Worm (Caenorhabditis elegans) whole organism, L4 larva: ENCODE measurements around the gene hrg-5.

Experiments
- D1046.2 ChIP-seq: fragments of 200-800 bp; sonication (Bioruptor generic); IDR thresholded peaks from 2 replicates; pipeline ENCODE4 v1.3.6; 2022; ENCODE audit warnings: missing genetic modification characterization, missing compliant biosample characterization
- T26A8.4 ChIP-seq: fragments of 200-800 bp; sonication (Bioruptor generic); IDR thresholded peaks from 2 replicates; pipeline ENCODE4 v1.3.6; 2022; ENCODE audit warnings: missing genetic modification characterization, missing compliant biosample characterization
- Y48G9A.11 ChIP-seq: fragments of 200-800 bp; sonication (Bioruptor generic); IDR thresholded peaks from 2 replicates; pipeline ENCODE4 v1.3.6; 2022; ENCODE audit warnings: missing genetic modification reagents, missing genetic modification characterization, missing compliant biosample characterization
- ama-1 ChIP-seq: fragments of 150-350 bp; optimal IDR thresholded peaks from 2 replicates; lab custom pipeline; 2014; ENCODE audit warnings: inconsistent platforms, mixed read lengths
- arid-1 ChIP-seq: fragments of 200-800 bp; sonication (Bioruptor generic); conservative IDR thresholded peaks from 2 replicates; pipeline ENCODE4 v1.3.6; 2022; ENCODE audit warnings: missing genetic modification reagents, missing genetic modification characterization, missing compliant biosample characterization
- ceh-20 ChIP-seq: fragments of 200-800 bp; sonication (Bioruptor generic); IDR thresholded peaks from 2 replicates; pipeline ENCODE4 v1.3.6; 2022; ENCODE audit warnings: missing genetic modification reagents, missing genetic modification characterization, missing compliant biosample characterization
- ceh-28 ChIP-seq: fragments of 150-350 bp; optimal IDR thresholded peaks from 2 replicates; lab custom pipeline; 2014; ENCODE audit warnings: missing biosample characterization, missing genetic modification reagents, missing genetic modification characterization
- ceh-32 ChIP-seq: sonication (generic microtip); optimal IDR thresholded peaks from 2 replicates; lab custom pipeline; 2016; ENCODE audit warnings: mild to moderate bottlenecking, missing genetic modification characterization, missing compliant biosample characterization; ENCODE audit not compliant: poor library complexity
- ceh-62 ChIP-seq: sonication (generic microtip); optimal IDR thresholded peaks from 2 replicates; lab custom pipeline; 2017; ENCODE audit warnings: missing biosample characterization, missing genetic modification characterization
- cey-2 ChIP-seq: sonication (generic microtip); optimal IDR thresholded peaks from 3 replicates; lab custom pipeline; 2017; ENCODE audit warnings: missing genetic modification characterization, mild to moderate bottlenecking, missing compliant biosample characterization, antibody characterized with exemption, borderline replicate concordance; ENCODE audit not compliant: insufficient read depth
- ctbp-1 ChIP-seq: fragments of 200-800 bp; sonication (Bioruptor generic); IDR thresholded peaks from 2 replicates; pipeline ENCODE4 v1.3.6; 2022; ENCODE audit warnings: missing genetic modification reagents, missing genetic modification characterization, missing compliant biosample characterization
- daf-16 ChIP-seq, 3 experiments: sonication (generic microtip); optimal IDR thresholded peaks; 2 replicates each; lab custom pipeline; 2016 to 2017; ENCODE audit warnings: missing genetic modification characterization in 3 of 3, missing genetic modification reagents in 3 of 3, mild to moderate bottlenecking in 2 of 3, missing compliant biosample characterization in 2 of 3, missing biosample characterization in 1 of 3, moderate library complexity in 1 of 3
- daf-19 ChIP-seq: fragments of 200-800 bp; sonication (Bioruptor generic); conservative IDR thresholded peaks from 2 replicates; pipeline ENCODE4 v1.3.6; 2022; ENCODE audit warnings: missing genetic modification characterization, missing compliant biosample characterization
- dmd-9 ChIP-seq: fragments of 200-800 bp; sonication (Bioruptor generic); IDR thresholded peaks from 2 replicates; pipeline ENCODE4 v1.3.6; 2022; ENCODE audit warnings: missing genetic modification reagents, missing genetic modification characterization, missing compliant biosample characterization
- dpl-1 ChIP-seq: fragments of 150-350 bp; optimal IDR thresholded peaks from 2 replicates; lab custom pipeline; 2014; ENCODE audit warnings: missing biosample characterization, missing genetic modification reagents, missing genetic modification characterization
- egl-27 ChIP-seq: sonication (generic microtip); optimal IDR thresholded peaks from 3 replicates; lab custom pipeline; 2017; ENCODE audit warnings: missing biosample characterization, missing genetic modification reagents, missing genetic modification characterization
- hif-1 ChIP-seq, 2 experiments: sonication (generic microtip); optimal IDR thresholded peaks; 2 replicates each; lab custom pipeline; 2016 to 2017; ENCODE audit warnings: missing compliant biosample characterization in 2 of 2, missing genetic modification characterization in 2 of 2, missing genetic modification reagents in 2 of 2, missing genotype in 2 of 2, mild to moderate bottlenecking in 1 of 2
- hlh-11 ChIP-seq: fragments of 200-800 bp; sonication (Bioruptor generic); optimal IDR thresholded peaks from 2 replicates; lab custom pipeline; 2018; ENCODE audit warnings: mild to moderate bottlenecking, missing genetic modification characterization, missing compliant biosample characterization
- hlh-30 ChIP-seq: sonication (generic microtip); optimal IDR thresholded peaks from 2 replicates; lab custom pipeline; 2017; ENCODE audit warnings: antibody characterized with exemption, mild to moderate bottlenecking, missing genetic modification characterization, missing compliant biosample characterization; ENCODE audit not compliant: insufficient read depth
- jun-1 ChIP-seq: fragments of 150-350 bp; optimal IDR thresholded peaks from 2 replicates; lab custom pipeline; 2014; ENCODE audit warnings: missing biosample characterization, missing genetic modification reagents, missing genetic modification characterization
- lim-7 ChIP-seq: fragments of 200-800 bp; sonication (Bioruptor generic); IDR thresholded peaks from 2 replicates; pipeline ENCODE4 v1.3.6; 2022; ENCODE audit warnings: missing genetic modification characterization, missing compliant biosample characterization
- lin-1 ChIP-seq: fragments of 200-800 bp; sonication (Bioruptor generic); IDR thresholded peaks from 2 replicates; pipeline ENCODE4 v1.3.6; 2022; ENCODE audit warnings: missing genetic modification reagents, missing genetic modification characterization, missing compliant biosample characterization
- lir-3 ChIP-seq: sonication (generic microtip); optimal IDR thresholded peaks from 2 replicates; lab custom pipeline; 2016; ENCODE audit warnings: mild to moderate bottlenecking, missing genetic modification characterization, missing compliant biosample characterization
- madf-5 ChIP-seq, 2 experiments: fragments of 200-800 bp; sonication (Bioruptor generic); IDR thresholded peaks; 2 replicates each; pipeline ENCODE4 v1.3.6; 2022; ENCODE audit warnings: missing compliant biosample characterization in 2 of 2, missing genetic modification characterization in 2 of 2
- madf-9 ChIP-seq: fragments of 200-800 bp; sonication (Bioruptor generic); conservative IDR thresholded peaks from 2 replicates; pipeline ENCODE4 v1.3.6; 2022; ENCODE audit warnings: missing genetic modification reagents, missing genetic modification characterization, missing compliant biosample characterization
- mdt-29 ChIP-seq: fragments of 200-800 bp; sonication (Bioruptor generic); IDR thresholded peaks from 2 replicates; pipeline ENCODE4 v1.3.6; 2022; ENCODE audit warnings: missing genetic modification reagents, missing genetic modification characterization, missing compliant biosample characterization
- mes-2 ChIP-seq: sonication (generic microtip); optimal IDR thresholded peaks from 2 replicates; lab custom pipeline; 2016; ENCODE audit warnings: missing genotype, mild to moderate bottlenecking, missing genetic modification characterization, missing compliant biosample characterization; ENCODE audit not compliant: poor library complexity, severe bottlenecking
- mxl-2 ChIP-seq: fragments of 200-800 bp; sonication (Bioruptor generic); conservative IDR thresholded peaks from 2 replicates; pipeline ENCODE4 v1.3.6; 2022; ENCODE audit warnings: missing genetic modification reagents, missing genetic modification characterization, missing compliant biosample characterization
- mxl-3 ChIP-seq: fragments of 200-800 bp; sonication (Bioruptor generic); optimal IDR thresholded peaks from 2 replicates; lab custom pipeline; 2018; ENCODE audit warnings: mild to moderate bottlenecking, missing genetic modification characterization, missing compliant biosample characterization
- nhr-10 ChIP-seq: fragments of 150-350 bp; optimal IDR thresholded peaks from 2 replicates; lab custom pipeline; 2014; ENCODE audit warnings: missing biosample characterization, missing genetic modification characterization
- nhr-11 ChIP-seq: fragments of 150-350 bp; optimal IDR thresholded peaks from 2 replicates; lab custom pipeline; 2014; ENCODE audit warnings: missing biosample characterization, missing genetic modification characterization
- nhr-111 ChIP-seq: fragments of 200-800 bp; sonication (Bioruptor generic); optimal IDR thresholded peaks from 2 replicates; lab custom pipeline; 2018; ENCODE audit warnings: mild to moderate bottlenecking, missing genetic modification characterization, missing compliant biosample characterization
- nhr-237 ChIP-seq: sonication (generic microtip); optimal IDR thresholded peaks from 2 replicates; lab custom pipeline; 2017; ENCODE audit warnings: missing biosample characterization, missing genetic modification characterization
- nhr-25 ChIP-seq: sonication (generic microtip); optimal IDR thresholded peaks from 2 replicates; lab custom pipeline; 2017; ENCODE audit warnings: missing genetic modification characterization, mild to moderate bottlenecking, missing compliant biosample characterization, antibody characterized with exemption, moderate library complexity, borderline replicate concordance; ENCODE audit not compliant: insufficient read depth
- nhr-28 ChIP-seq: fragments of 150-350 bp; optimal IDR thresholded peaks from 2 replicates; lab custom pipeline; 2014; ENCODE audit warnings: missing biosample characterization, missing genetic modification characterization
- nhr-42 ChIP-seq: fragments of 200-800 bp; sonication (Bioruptor generic); IDR thresholded peaks from 2 replicates; pipeline ENCODE4 v1.3.6; 2022; ENCODE audit warnings: missing genetic modification characterization, missing compliant biosample characterization
- nhr-77 ChIP-seq: fragments of 150-350 bp; optimal IDR thresholded peaks from 2 replicates; lab custom pipeline; 2014; ENCODE audit warnings: missing biosample characterization, missing genetic modification characterization
- pha-4 ChIP-seq, 2 experiments: fragments of 150-350 bp in 1 of 2; fragments of 200-800 bp in 1 of 2; sonication (Bioruptor generic) in 1 of 2; IDR thresholded peaks in 1 of 2; optimal IDR thresholded peaks in 1 of 2; 2 replicates each; pipeline versions ENCODE4 v1.3.6 to Lab custom; 2014 to 2022; ENCODE audit warnings: missing genetic modification characterization in 2 of 2, missing genetic modification reagents in 2 of 2, missing biosample characterization in 1 of 2, missing compliant biosample characterization in 1 of 2
- pqm-1 ChIP-seq: sonication (generic microtip); optimal IDR thresholded peaks from 2 replicates; lab custom pipeline; 2017; ENCODE audit warnings: missing biosample characterization, missing genetic modification characterization
- rbr-2 ChIP-seq: sonication (generic microtip); optimal IDR thresholded peaks from 2 replicates; lab custom pipeline; 2016; ENCODE audit warnings: missing genotype, missing genetic modification characterization, missing compliant biosample characterization
- saeg-2 ChIP-seq: fragments of 200-800 bp; sonication (Bioruptor generic); IDR thresholded peaks from 2 replicates; pipeline ENCODE4 v1.3.6; 2022; ENCODE audit warnings: missing genetic modification reagents, missing genetic modification characterization, missing compliant biosample characterization
- set-16 ChIP-seq: fragments of 200-800 bp; sonication (Bioruptor generic); IDR thresholded peaks from 2 replicates; pipeline ENCODE4 v1.3.6; 2022; ENCODE audit warnings: missing genetic modification reagents, missing genetic modification characterization, missing compliant biosample characterization
- unc-39 ChIP-seq: sonication (generic microtip); optimal IDR thresholded peaks from 2 replicates; lab custom pipeline; 2017; ENCODE audit warnings: missing biosample characterization, missing genetic modification characterization
- vab-7 ChIP-seq: fragments of 200-800 bp; sonication (Bioruptor generic); IDR thresholded peaks from 2 replicates; pipeline ENCODE4 v1.3.6; 2022; ENCODE audit warnings: missing genetic modification reagents, missing genetic modification characterization, missing compliant biosample characterization
- zag-1 ChIP-seq: fragments of 150-350 bp; optimal IDR thresholded peaks from 2 replicates; lab custom pipeline; 2014; ENCODE audit warnings: missing biosample characterization, missing genetic modification characterization
- zfp-2 ChIP-seq: sonication (generic microtip); optimal IDR thresholded peaks from 2 replicates; lab custom pipeline; 2016; ENCODE audit warnings: mild to moderate bottlenecking, missing genetic modification characterization, missing compliant biosample characterization
- zfp-3 ChIP-seq: fragments of 200-800 bp; sonication (Bioruptor generic); conservative IDR thresholded peaks from 2 replicates; pipeline ENCODE4 v1.3.6; 2022; ENCODE audit warnings: missing genetic modification reagents, missing genetic modification characterization, missing compliant biosample characterization
- zip-11 ChIP-seq: fragments of 200-800 bp; sonication (Bioruptor generic); IDR thresholded peaks from 2 replicates; pipeline ENCODE4 v1.3.6; 2022; ENCODE audit warnings: missing genetic modification characterization, missing compliant biosample characterization
- ztf-11 ChIP-seq: fragments of 150-350 bp; optimal IDR thresholded peaks from 2 replicates; lab custom pipeline; 2014; ENCODE audit warnings: missing biosample characterization, missing genetic modification characterization
- ztf-7 ChIP-seq: fragments of 150-350 bp; optimal IDR thresholded peaks from 2 replicates; lab custom pipeline; 2014; ENCODE audit warnings: missing biosample characterization, missing genetic modification characterization

Gene hrg-5

DNA sequence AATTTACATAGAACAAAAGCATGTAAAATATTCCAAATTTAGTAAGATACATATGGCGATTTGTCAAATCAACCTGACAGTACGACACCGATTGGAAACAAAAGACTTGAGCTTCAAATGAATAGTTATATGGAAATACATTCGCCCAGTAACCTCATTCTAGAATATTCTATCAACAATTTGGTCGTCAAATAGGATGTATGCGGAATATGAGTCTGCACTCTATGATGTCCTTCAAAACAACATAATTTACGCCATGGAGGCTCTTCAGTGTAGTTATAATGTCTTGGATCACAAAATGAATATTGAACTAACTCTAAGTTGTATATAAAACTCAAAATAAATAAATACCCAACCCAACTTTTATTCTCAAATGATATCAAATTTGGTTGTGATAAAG is 2.6 kb downstream of the hrg-5 start (continued):
- TF ChIP-seq mes-2 (tag; lab: Kevin White, UChicago) (peak; percentile 15), ceh-20 (GFP tag; lab: Robert Waterston, UW) (peak; percentile 7; the same call in 1 of the 2 replicates), zfp-2 (no peak), T26A8.4 (GFP tag; lab: Robert Waterston, UW) (peak; percentile 12; the same call in 1 of the 2 replicates), hlh-11 (peak; percentile 19), unc-39 (tag; lab: Kevin White, UChicago) (no peak), egl-27 (no peak), nhr-42 (GFP tag; lab: Robert Waterston, UW) (peak; percentile 8; the same call in 1 of the 2 replicates), nhr-11 (peak; percentile 34), zfp-3 (GFP tag; lab: Robert Waterston, UW) (no peak), ceh-28 (no peak), ceh-62 (tag; lab: Kevin White, UChicago) (no peak), nhr-237 (tag; lab: Kevin White, UChicago) (no peak), Y48G9A.11 (GFP tag; lab: Robert Waterston, UW) (no peak), zip-11 (GFP tag; lab: Robert Waterston, UW) (no peak), hif-1 (tag; optimal IDR thresholded peaks at IDR 0.05; lab: Kevin White, UChicago) (no peak), hlh-30 (tag; lab: Kevin White, UChicago) (no peak), dpl-1 (GFP tag; lab: Kevin White, UChicago) (peak; percentile 23), nhr-111 (GFP tag; lab: Kevin White, UChicago) (peak; percentile 19), pha-4 (GFP tag; IDR thresholded peaks at IDR 0.05; lab: Robert Waterston, UW) (no peak), pha-4 (tag; optimal IDR thresholded peaks at IDR 0.05; lab: Kevin White, UChicago) (peak; percentile 10), daf-16 (GFP tag; optimal IDR thresholded peaks at IDR 0.05; lab: Kevin White, UChicago) (no peak), daf-16 (tag; optimal IDR thresholded peaks at IDR 0.05; lab: Kevin White, UChicago) (peak; percentile 20), rbr-2 (tag; lab: Kevin White, UChicago) (no peak), ceh-32 (no peak), nhr-28 (peak; percentile 18), arid-1 (GFP tag; lab: Robert Waterston, UW) (no peak), ztf-7 (no peak), vab-7 (GFP tag; lab: Robert Waterston, UW) (no peak), cey-2 (no peak), pqm-1 (tag; lab: Kevin White, UChicago) (no peak), ztf-11 (tag; lab: Kevin White, UChicago) (no peak)

DNA sequence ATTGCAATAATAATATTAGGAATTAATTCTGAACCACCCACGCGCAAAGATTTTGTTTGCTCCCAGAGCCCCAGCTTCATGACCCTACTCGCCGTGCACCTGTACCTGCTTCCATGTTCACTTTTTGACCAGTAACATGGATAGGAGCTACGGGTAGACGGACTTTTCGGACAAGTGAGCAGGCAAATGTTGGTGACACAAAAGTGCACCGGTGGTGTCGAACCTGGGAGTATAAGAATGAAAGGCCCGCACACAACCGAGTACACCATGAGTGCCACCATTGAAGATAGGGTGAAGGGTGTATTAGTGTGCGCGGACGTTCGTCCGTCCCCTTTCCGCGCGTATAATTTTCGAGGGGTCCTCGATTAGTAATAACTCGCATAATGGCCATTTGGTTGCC is 3.3 kb downstream of the hrg-5 start:
- peak; percentile 17 for TF ChIP-seq lir-3 (tag; lab: Kevin White, UChicago)
- TF ChIP-seq mdt-29 (GFP tag; lab: Robert Waterston, UW), result peak; percentile 57; the same call in 1 of the 2 replicates
- TF ChIP-seq jun-1 (tag; lab: Kevin White, UChicago), result no peak
- TF ChIP-seq set-16 (GFP tag; lab: Robert Waterston, UW), result peak; percentile 39; the same call in 1 of the 2 replicates
- TF ChIP-seq nhr-25, result no peak
- peak; percentile 42 for TF ChIP-seq zfp-2
- TF ChIP-seq nhr-77 (tag; lab: Kevin White, UChicago), result no peak
- peak; percentile 84 for TF ChIP-seq D1046.2 (GFP tag; lab: Robert Waterston, UW)
- no peak for TF ChIP-seq zip-11 (GFP tag; lab: Robert Waterston, UW)
- no peak for TF ChIP-seq dmd-9 (GFP tag; lab: Robert Waterston, UW)
- no peak for TF ChIP-seq zag-1 (tag; lab: Kevin White, UChicago)
- TF ChIP-seq nhr-10 (tag; lab: Kevin White, UChicago), result no peak
- TF ChIP-seq ceh-20 (GFP tag; lab: Robert Waterston, UW), result peak; percentile 71
- TF ChIP-seq nhr-237 (tag; lab: Kevin White, UChicago), result no peak
- TF ChIP-seq madf-5 (GFP tag; IDR thresholded peaks at IDR 0.05; lab: Robert Waterston, UW), result peak; percentile 28 to 76; a peak in 1 of 4 replicates
- peak; percentile 74 for TF ChIP-seq madf-9
- TF ChIP-seq nhr-28, result no peak
- peak; percentile 85 for TF ChIP-seq daf-19 (GFP tag; lab: Robert Waterston, UW)
- TF ChIP-seq saeg-2 (GFP tag; lab: Robert Waterston, UW), result no peak
- TF ChIP-seq ctbp-1 (GFP tag; lab: Robert Waterston, UW), result peak; percentile 88
- 0 out of 2 replicates have a peak, but pooled peaks have one; percentile 23 for TF ChIP-seq mxl-2
- peak; percentile 75 for TF ChIP-seq mxl-3 (GFP tag; lab: Kevin White, UChicago)
- TF ChIP-seq lin-1 (GFP tag; lab: Robert Waterston, UW), result peak; percentile 78
- peak; percentile 96 for TF ChIP-seq lim-7 (GFP tag; lab: Robert Waterston, UW)
- no peak for TF ChIP-seq ama-1 (lab: Kevin White, UChicago)
